Fruit fly (Drosophila melanogaster) whole organism, adult: ENCODE data around the gene CG13659.
A peak's percentile ranks its signal among the peaks of the same experiment; 100 is the strongest.

Experiments
- CG11617 ChIP-seq: fragments of 200-800 bp; sonication (Bioruptor generic); optimal IDR thresholded peaks from 2 replicates; lab custom pipeline; 2017; ENCODE audit warnings: mild to moderate bottlenecking, missing biosample characterization, missing genetic modification reagents, missing genetic modification characterization
- CG12768 ChIP-seq: fragments of 200-800 bp; sonication (Bioruptor generic); optimal IDR thresholded peaks from 2 replicates; lab custom pipeline; 2017; ENCODE audit warnings: missing biosample characterization, missing genetic modification characterization, mild to moderate bottlenecking, moderate library complexity, missing genetic modification reagents
- CG14711 ChIP-seq: fragments of 200-800 bp; sonication (Bioruptor generic); optimal IDR thresholded peaks from 2 replicates; lab custom pipeline; 2018; ENCODE audit warnings: missing biosample characterization, mild to moderate bottlenecking, missing genetic modification characterization, moderate library complexity
- CG1620 ChIP-seq: fragments of 200-800 bp; sonication (Bioruptor generic); optimal IDR thresholded peaks from 2 replicates; lab custom pipeline; 2016; ENCODE audit warnings: missing biosample characterization, missing genetic modification characterization
- CG33017 ChIP-seq: fragments of 200-800 bp; sonication (Bioruptor generic); optimal IDR thresholded peaks from 2 replicates; lab custom pipeline; 2018; ENCODE audit warnings: missing biosample characterization, mild to moderate bottlenecking, missing genetic modification characterization, moderate library complexity
- CG5204 ChIP-seq: fragments of 200-800 bp; sonication (Bioruptor generic); optimal IDR thresholded peaks from 2 replicates; lab custom pipeline; 2016; ENCODE audit warnings: missing biosample characterization, missing genetic modification characterization
- CG7045 ChIP-seq: fragments of 200-800 bp; sonication (Bioruptor generic); optimal IDR thresholded peaks from 2 replicates; lab custom pipeline; 2017; ENCODE audit warnings: missing biosample characterization, mild to moderate bottlenecking, missing genetic modification characterization
- CG7101 ChIP-seq: fragments of 200-800 bp; sonication (Bioruptor generic); optimal IDR thresholded peaks from 2 replicates; lab custom pipeline; 2018; ENCODE audit warnings: missing biosample characterization, mild to moderate bottlenecking, missing genetic modification characterization, moderate library complexity
- Clk ChIP-seq: fragments of 200-800 bp; sonication (Bioruptor generic); optimal IDR thresholded peaks from 2 replicates; lab custom pipeline; 2017; ENCODE audit warnings: missing biosample characterization, missing genetic modification characterization
- Crg-1 ChIP-seq: fragments of 200-800 bp; sonication (Bioruptor generic); optimal IDR thresholded peaks from 2 replicates; lab custom pipeline; 2016; ENCODE audit warnings: missing biosample characterization, missing genetic modification characterization
- Hr96 ChIP-seq: fragments of 200-800 bp; sonication (Bioruptor generic); optimal IDR thresholded peaks from 2 replicates; lab custom pipeline; 2016; ENCODE audit warnings: missing biosample characterization, missing genetic modification characterization
- Mnt ChIP-seq: fragments of 200-800 bp; sonication (Bioruptor generic); optimal IDR thresholded peaks from 2 replicates; lab custom pipeline; 2016; ENCODE audit warnings: missing biosample characterization, mild to moderate bottlenecking, missing genetic modification characterization
- bab1 ChIP-seq: fragments of 200-800 bp; sonication (Bioruptor generic); optimal IDR thresholded peaks from 3 replicates; lab custom pipeline; 2019; ENCODE audit warnings: missing biosample characterization, mild to moderate bottlenecking, missing genetic modification characterization, moderate library complexity
- cic ChIP-seq: fragments of 200-800 bp; sonication (Bioruptor generic); optimal IDR thresholded peaks from 2 replicates; lab custom pipeline; 2017; ENCODE audit warnings: missing biosample characterization, mild to moderate bottlenecking, missing genetic modification characterization, moderate library complexity
- cnc ChIP-seq, 2 experiments: fragments of >200 bp; optimal IDR thresholded peaks; 2 replicates each; lab custom pipeline; 2017
- kay ChIP-seq: fragments of 200-800 bp; sonication (Bioruptor generic); peaks from one replicate; lab custom pipeline; 2016; ENCODE audit warnings: missing biosample characterization, missing genetic modification characterization, borderline replicate concordance
- ovo ChIP-seq: fragments of 200-800 bp; sonication (Bioruptor generic); optimal IDR thresholded peaks from 2 replicates; lab custom pipeline; 2016; ENCODE audit warnings: missing biosample characterization, missing genetic modification characterization
- pad ChIP-seq: fragments of 200-800 bp; sonication (Bioruptor generic); optimal IDR thresholded peaks from 3 replicates; lab custom pipeline; 2017; ENCODE audit warnings: missing biosample characterization, missing genetic modification characterization, mild to moderate bottlenecking, moderate library complexity, missing genetic modification reagents
- tj ChIP-seq: fragments of 200-800 bp; sonication (Bioruptor generic); optimal IDR thresholded peaks from 3 replicates; lab custom pipeline; 2017; ENCODE audit warnings: missing biosample characterization, mild to moderate bottlenecking, missing genetic modification characterization, moderate library complexity
- toe ChIP-seq: fragments of 200-800 bp; sonication (Bioruptor generic); optimal IDR thresholded peaks from 2 replicates; lab custom pipeline; 2016; ENCODE audit warnings: missing biosample characterization, missing genetic modification characterization

CG13659 gene

DNA sequence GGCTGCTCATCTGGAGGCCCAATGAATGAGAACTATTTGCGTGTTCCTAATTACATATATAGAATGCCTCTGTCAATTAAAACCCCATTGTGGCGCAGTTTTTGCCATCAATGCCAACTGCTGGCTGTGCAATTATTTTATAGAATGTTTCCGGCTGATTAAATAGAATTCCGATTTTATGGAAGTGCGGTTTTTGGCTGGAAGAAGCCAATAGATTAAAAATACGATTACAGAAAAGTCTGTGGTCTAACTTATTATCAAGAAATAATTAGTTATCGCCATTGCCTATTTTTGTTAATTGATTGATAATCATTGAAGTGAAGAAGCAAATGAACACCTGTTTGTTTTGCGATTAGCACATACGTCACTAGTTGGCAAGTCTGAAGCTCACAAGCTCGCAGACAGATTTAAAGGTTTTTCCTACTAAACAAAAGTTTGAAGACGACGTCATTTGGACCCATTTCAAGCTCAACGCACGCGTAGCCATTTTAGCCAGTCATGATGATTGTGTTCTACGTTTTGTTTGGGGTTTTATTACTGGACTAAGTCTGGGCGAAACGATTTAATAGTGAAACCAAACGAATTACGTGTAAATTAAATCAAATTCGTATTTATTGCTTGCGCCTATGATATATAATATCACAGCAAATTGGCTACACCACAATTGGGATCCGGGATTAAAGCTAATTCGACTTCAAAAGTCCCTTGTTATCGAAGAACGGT is 5.3 kb downstream of the CG13659 start:
- TF ChIP-seq CG12768 (GFP tag; lab: Kevin White, UChicago) (peak; percentile 23), toe (no peak), kay (peak; percentile 95), ovo (no peak), CG7101 (tag; lab: Kevin White, UChicago) (no peak), CG33017 (tag; lab: Kevin White, UChicago) (no peak), Hr96 (GFP tag; lab: Kevin White, UChicago) (no peak), bab1 (no peak), tj (GFP tag; lab: Kevin White, UChicago) (peak; percentile 28), CG5204 (GFP tag; lab: Kevin White, UChicago) (no peak), pad (GFP tag; lab: Kevin White, UChicago) (no peak), CG14711 (tag; lab: Kevin White, UChicago) (no peak), CG11617 (GFP tag; lab: Kevin White, UChicago) (no peak), cnc (optimal IDR thresholded peaks at IDR 0.05; lab: Kevin White, UChicago) (peak; percentile 54 to 91), CG1620 (no peak), cic (GFP tag; lab: Kevin White, UChicago) (peak; percentile 73), Crg-1 (no peak), Clk (GFP tag; lab: Kevin White, UChicago) (no peak), CG7045 (GFP tag; lab: Kevin White, UChicago) (no peak), Mnt (no peak)

DNA sequence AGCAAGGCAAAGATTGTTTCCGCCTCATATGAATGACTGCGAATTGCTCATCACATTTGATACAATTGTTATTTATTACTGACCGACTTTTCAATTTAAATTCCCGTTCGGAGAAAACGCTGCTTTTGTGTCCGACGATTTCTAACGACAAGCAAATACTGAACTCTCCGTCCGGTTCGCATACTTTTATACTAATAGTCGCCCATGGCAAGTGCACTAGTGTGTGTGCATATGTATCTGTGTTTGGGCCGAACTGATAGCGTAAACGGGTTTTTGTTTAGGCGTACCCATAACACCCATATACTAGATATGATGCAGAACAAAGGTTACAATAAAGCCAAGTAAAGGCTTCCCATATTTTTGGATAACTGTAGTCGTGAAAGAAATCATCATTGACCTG is 7.5 kb downstream of the CG13659 start, which contains the start of gene CG10550:
CG10550 (minus strand) TSS at position 164 of the 400 bp plus-strand sequence.
- TF ChIP-seq CG5204 (GFP tag; lab: Kevin White, UChicago) (no peak), CG1620 (no peak), CG12768 (GFP tag; lab: Kevin White, UChicago) (peak; percentile 61), tj (GFP tag; lab: Kevin White, UChicago) (no peak), bab1 (no peak), cic (GFP tag; lab: Kevin White, UChicago) (peak; percentile 46), Hr96 (GFP tag; lab: Kevin White, UChicago) (peak; percentile 1), Mnt (peak; percentile 33)

DNA sequence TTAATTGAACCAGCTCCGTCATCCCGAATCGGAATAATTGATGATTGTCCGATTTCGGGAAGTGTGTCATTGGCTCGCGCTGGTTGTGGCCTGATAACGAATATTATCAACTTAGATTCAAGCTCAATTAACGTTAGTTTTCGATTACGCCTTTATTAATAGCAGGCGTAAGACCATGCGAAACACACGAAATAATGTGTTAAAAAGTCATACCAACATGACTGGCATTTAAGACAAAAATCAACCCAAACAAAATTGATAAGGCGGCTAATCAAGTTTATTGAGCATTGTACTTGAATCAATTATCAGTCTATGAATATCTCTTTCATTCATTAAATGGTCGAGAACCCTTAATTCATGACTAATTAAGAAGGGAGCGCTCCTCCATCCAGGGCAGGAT is 8.5 kb downstream of the CG13659 start:
- TF ChIP-seq pad (GFP tag; lab: Kevin White, UChicago): no peak
- no peak for TF ChIP-seq Clk (GFP tag; lab: Kevin White, UChicago)
- TF ChIP-seq CG7101 (tag; lab: Kevin White, UChicago): no peak
- no peak for TF ChIP-seq CG11617 (GFP tag; lab: Kevin White, UChicago)
- no peak for TF ChIP-seq tj (GFP tag; lab: Kevin White, UChicago)
- no peak for TF ChIP-seq CG5204 (GFP tag; lab: Kevin White, UChicago)
- TF ChIP-seq kay: no peak
- TF ChIP-seq cic (GFP tag; lab: Kevin White, UChicago): peak; percentile 5
- no peak for TF ChIP-seq CG7045 (GFP tag; lab: Kevin White, UChicago)

DNA sequence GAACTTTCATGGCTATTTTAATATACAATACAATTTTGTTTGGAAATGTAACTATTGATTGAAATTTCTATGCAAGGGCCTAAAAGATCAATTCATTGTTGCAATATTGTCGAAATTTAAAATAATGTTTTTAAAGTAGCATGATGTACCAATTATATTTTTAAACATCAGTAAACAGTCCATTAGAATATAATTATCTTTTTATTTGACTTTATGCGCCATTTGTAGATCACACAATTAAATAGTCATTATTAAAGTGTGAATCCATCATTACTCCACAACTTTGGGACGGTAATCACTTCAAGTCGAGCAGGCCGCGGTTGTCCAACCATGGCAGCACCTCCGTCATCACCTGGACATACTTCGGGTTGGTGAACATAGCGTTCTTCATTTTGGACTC is 10.2 kb downstream of the CG13659 start, which contains the start of gene CG31099:
CG31099 (minus strand) TSS at position 101 of the 400 bp plus-strand sequence.
- TF ChIP-seq bab1 (no peak), ovo (no peak), CG11617 (GFP tag; lab: Kevin White, UChicago) (no peak), CG33017 (tag; lab: Kevin White, UChicago) (no peak), cic (GFP tag; lab: Kevin White, UChicago) (no peak), CG12768 (GFP tag; lab: Kevin White, UChicago) (no peak), Hr96 (GFP tag; lab: Kevin White, UChicago) (no peak), CG7101 (tag; lab: Kevin White, UChicago) (no peak), toe (no peak), CG7045 (GFP tag; lab: Kevin White, UChicago) (no peak)

DNA sequence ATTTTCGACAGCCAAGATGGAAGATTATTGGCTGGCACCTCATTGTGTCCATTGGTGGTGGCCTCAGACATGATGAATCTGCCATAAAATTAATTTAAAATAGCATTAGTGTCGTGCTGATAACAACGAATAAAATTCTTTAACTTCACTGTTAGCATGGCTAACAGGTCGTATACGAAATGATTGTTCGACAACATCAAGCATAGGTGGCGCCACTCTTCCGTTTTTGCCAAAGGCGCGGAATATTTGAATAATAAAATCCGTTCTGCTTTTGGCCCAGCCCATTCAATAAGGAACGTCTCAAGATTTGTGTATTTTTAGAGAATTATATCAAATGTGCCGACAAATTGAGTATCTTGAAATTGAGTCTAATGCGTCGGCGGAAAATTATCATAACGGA is 11.9 kb downstream of the CG13659 start:
- no peak for TF ChIP-seq CG11617 (GFP tag; lab: Kevin White, UChicago)
- peak; percentile 26 for TF ChIP-seq toe
- TF ChIP-seq CG7101 (tag; lab: Kevin White, UChicago): no peak
- TF ChIP-seq CG14711 (tag; lab: Kevin White, UChicago): no peak

DNA sequence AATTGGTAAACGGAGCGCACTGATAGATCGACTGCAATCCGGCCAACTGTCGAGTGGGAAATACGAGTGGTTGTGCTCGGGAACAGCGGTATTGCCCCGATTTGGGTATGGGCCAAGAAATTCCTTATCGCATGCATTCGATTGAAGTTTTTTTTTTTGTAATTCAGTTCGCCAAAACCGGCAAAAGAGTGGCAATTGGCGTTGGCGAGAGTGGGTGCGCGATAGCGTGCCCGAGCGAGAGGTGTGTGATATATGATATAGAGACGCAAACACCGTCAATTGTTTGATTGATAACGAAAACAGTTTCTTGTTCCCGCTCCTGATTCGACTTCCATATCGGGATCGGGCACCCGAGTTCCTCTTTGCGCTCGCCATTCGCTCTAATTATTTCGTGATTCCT is 13.1 kb downstream of the CG13659 start, which contains the start of gene CG31087:
CG31087 (minus strand) TSS at position 63 of the 400 bp plus-strand sequence.
- TF ChIP-seq ovo (no peak), cic (GFP tag; lab: Kevin White, UChicago) (peak; percentile 63)

DNA sequence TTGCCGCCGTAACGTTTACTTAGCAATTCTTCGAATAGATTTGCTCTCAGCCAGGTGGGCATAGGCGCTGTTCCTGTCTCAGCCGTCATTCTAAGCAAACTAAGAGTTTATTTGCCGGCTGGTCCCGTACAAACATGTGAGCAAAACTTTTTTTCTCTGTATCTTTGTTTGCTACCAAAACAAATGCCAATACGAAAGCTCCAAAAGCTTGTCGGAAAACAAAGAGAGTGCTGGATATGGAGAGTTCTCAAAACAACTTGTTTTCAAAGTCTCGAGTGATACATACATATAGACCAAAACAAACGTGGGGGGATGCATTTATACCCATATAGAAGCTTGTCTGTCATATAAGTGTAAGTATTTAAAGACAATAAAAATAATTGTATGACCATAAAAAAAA is 15.3 kb downstream of the CG13659 start, which contains the start of gene CG10559:
CG10559 (minus strand) TSS at position 101 of the 400 bp plus-strand sequence.
- no peak for TF ChIP-seq bab1
- TF ChIP-seq Mnt: no peak
- TF ChIP-seq Crg-1: no peak
- TF ChIP-seq ovo: no peak
- TF ChIP-seq CG11617 (GFP tag; lab: Kevin White, UChicago): no peak
- TF ChIP-seq Clk (GFP tag; lab: Kevin White, UChicago): no peak
- TF ChIP-seq cnc (optimal IDR thresholded peaks at IDR 0.05; lab: Kevin White, UChicago): no peak
- TF ChIP-seq toe: no peak
- TF ChIP-seq CG33017 (tag; lab: Kevin White, UChicago): no peak
- TF ChIP-seq cic (GFP tag; lab: Kevin White, UChicago): peak; percentile 20
- TF ChIP-seq tj (GFP tag; lab: Kevin White, UChicago): no peak
- TF ChIP-seq kay: peak; percentile 73
